Worm (Caenorhabditis elegans) whole organism, L4 larva: ENCODE measurements around the gene acl-5.

ENCODE experiments used
- aly-2 ChIP-seq: sonication (generic microtip); optimal IDR thresholded peaks from 2 replicates; lab custom pipeline; 2018; ENCODE audit warnings: missing biosample characterization, missing genetic modification characterization
- egl-27 ChIP-seq: sonication (generic microtip); optimal IDR thresholded peaks from 3 replicates; lab custom pipeline; 2017; ENCODE audit warnings: missing biosample characterization, missing genetic modification reagents, missing genetic modification characterization
- nhr-25 ChIP-seq: sonication (generic microtip); optimal IDR thresholded peaks from 2 replicates; lab custom pipeline; 2017; ENCODE audit warnings: missing genetic modification characterization, mild to moderate bottlenecking, missing compliant biosample characterization, antibody characterized with exemption, moderate library complexity, borderline replicate concordance; ENCODE audit not compliant: insufficient read depth
- pha-4 ChIP-seq, 2 experiments: fragments of 150-350 bp in 1 of 2; fragments of 200-800 bp in 1 of 2; sonication (Bioruptor generic) in 1 of 2; IDR thresholded peaks in 1 of 2; optimal IDR thresholded peaks in 1 of 2; 2 replicates each; pipeline versions ENCODE4 v1.3.6 to Lab custom; 2014 to 2022; ENCODE audit warnings: missing genetic modification characterization in 2 of 2, missing genetic modification reagents in 2 of 2, missing biosample characterization in 1 of 2, missing compliant biosample characterization in 1 of 2
- snpc-4 ChIP-seq: fragments of 150-350 bp; optimal IDR thresholded peaks from 2 replicates; lab custom pipeline; 2014; ENCODE audit warnings: missing biosample characterization, missing genetic modification characterization

- TF ChIP-seq pha-4 (GFP tag; IDR thresholded peaks at IDR 0.05; lab: Robert Waterston, UW): no peak
- no peak for TF ChIP-seq pha-4 (tag; optimal IDR thresholded peaks at IDR 0.05; lab: Kevin White, UChicago)
- TF ChIP-seq aly-2 (tag; lab: Kevin White, UChicago): no peak
- TF ChIP-seq nhr-25: peak; percentile 29
- TF ChIP-seq snpc-4 (tag; lab: Kevin White, UChicago): no peak
- no peak for TF ChIP-seq egl-27 (tag; lab: Kevin White, UChicago)
Measured at ce11 chrX:10306289-10306688, 21.0 kb downstream of the acl-5 start, which contains the start of gene cnc-8.
